Fruit fly (Drosophila melanogaster): ENCODE results near the gene CG14227.

dm6 chrX:19663859-19664728 lies 24.7 kb downstream of the CG14227 start, which contains the start of the genes CG14223 and Ssu72:
- TF ChIP-seq CG6792 (GFP tag; optimal IDR thresholded peaks at IDR 0.05), result no peak
- TF ChIP-seq CG4318 (GFP tag; optimal IDR thresholded peaks at IDR 0.05), result no peak
- TF ChIP-seq CG3919 (GFP tag; optimal IDR thresholded peaks at IDR 0.05), result no peak
- TF ChIP-seq vri (GFP tag; optimal IDR thresholded peaks at IDR 0.05), result no peak
- no peak for TF ChIP-seq CG32006 (GFP tag; optimal IDR thresholded peaks at IDR 0.05)
